Fruit fly (Drosophila melanogaster) whole organism, embryonic: ENCODE data around the gene Dap160.
A peak's percentile ranks its signal among the peaks of the same experiment; 100 is the strongest.

Source experiments
- Aef1 ChIP-seq: fragments of 200-800 bp; sonication (Bioruptor generic); IDR thresholded peaks from 3 replicates; pipeline ENCODE4 v1.3.6; 2022; ENCODE audit warnings: missing biosample characterization, missing genetic modification characterization
- Bgb ChIP-seq: fragments of 200-800 bp; sonication (Bioruptor generic); IDR thresholded peaks from 2 replicates; pipeline ENCODE4 v1.3.6; 2022; ENCODE audit warnings: missing biosample characterization, missing genetic modification characterization; ENCODE audit not compliant: partially characterized antibody
- CG10431 ChIP-seq: fragments of 200-800 bp; sonication (Bioruptor generic); optimal IDR thresholded peaks from 3 replicates; lab custom pipeline; 2018; ENCODE audit warnings: missing biosample characterization, mild to moderate bottlenecking, missing genetic modification characterization
- CG12104 ChIP-seq: fragments of 200-800 bp; sonication (Bioruptor generic); optimal IDR thresholded peaks from 3 replicates; lab custom pipeline; 2016; ENCODE audit warnings: missing biosample characterization, missing genetic modification characterization
- CG12391 ChIP-seq: fragments of 200-800 bp; sonication (Bioruptor generic); optimal IDR thresholded peaks from 3 replicates; lab custom pipeline; 2018; ENCODE audit warnings: missing biosample characterization, mild to moderate bottlenecking, missing genetic modification characterization, moderate library complexity
- CG12659 ChIP-seq: fragments of 200-800 bp; sonication (Bioruptor generic); optimal IDR thresholded peaks from 3 replicates; lab custom pipeline; 2017; ENCODE audit warnings: mild to moderate bottlenecking, missing biosample characterization, missing genetic modification reagents, missing genetic modification characterization
- CG14965 ChIP-seq: fragments of 200-800 bp; sonication (Bioruptor generic); optimal IDR thresholded peaks from 2 replicates; lab custom pipeline; 2016; ENCODE audit warnings: missing biosample characterization, missing genetic modification characterization, borderline replicate concordance
- CG15514 ChIP-seq: fragments of 200-800 bp; sonication (Bioruptor generic); optimal IDR thresholded peaks from 3 replicates; lab custom pipeline; 2017; ENCODE audit warnings: missing biosample characterization, missing genetic modification characterization, mild to moderate bottlenecking, moderate library complexity, missing genetic modification reagents
- CG1603 ChIP-seq: fragments of 200-800 bp; sonication (Bioruptor generic); optimal IDR thresholded peaks from 2 replicates; lab custom pipeline; 2019; ENCODE audit warnings: missing biosample characterization, mild to moderate bottlenecking, missing genetic modification characterization, moderate library complexity
- CG18262 ChIP-seq: fragments of 200-800 bp; optimal IDR thresholded peaks from 3 replicates; lab custom pipeline; 2019; ENCODE audit warnings: missing biosample characterization, mild to moderate bottlenecking, missing genetic modification characterization, moderate library complexity
- CG2120 ChIP-seq: fragments of 200-800 bp; sonication (Bioruptor generic); optimal IDR thresholded peaks from 3 replicates; lab custom pipeline; 2016; ENCODE audit warnings: missing biosample characterization, missing genetic modification characterization
- CG3065 ChIP-seq: fragments of 200-800 bp; sonication (Bioruptor generic); optimal IDR thresholded peaks from 2 replicates; lab custom pipeline; 2016; ENCODE audit warnings: missing biosample characterization, missing genetic modification characterization
- CG34422 ChIP-seq: fragments of 200-800 bp; sonication (Bioruptor generic); IDR thresholded peaks from 3 replicates; pipeline ENCODE4 v1.3.6; 2022; ENCODE audit warnings: missing biosample characterization, missing genetic modification characterization
- CG3847 ChIP-seq: fragments of 200-800 bp; sonication (Bioruptor generic); IDR thresholded peaks from 2 replicates; pipeline ENCODE4 v1.3.6; 2022; ENCODE audit warnings: missing biosample characterization, missing genetic modification characterization
- CG5953 ChIP-seq: fragments of 200-800 bp; sonication (Bioruptor generic); IDR thresholded peaks from 2 replicates; pipeline ENCODE4 v1.3.6; 2022; ENCODE audit warnings: missing biosample characterization, missing genetic modification characterization
- CG6272 ChIP-seq: fragments of 200-800 bp; sonication (Bioruptor generic); IDR thresholded peaks from 2 replicates; pipeline ENCODE4 v1.3.6; 2022; ENCODE audit warnings: missing biosample characterization, missing genetic modification characterization
- CG7928 ChIP-seq: fragments of 200-800 bp; sonication (Bioruptor generic); optimal IDR thresholded peaks from 2 replicates; lab custom pipeline; 2017; ENCODE audit warnings: missing biosample characterization, mild to moderate bottlenecking, missing genetic modification characterization
- CG7963 ChIP-seq: fragments of 200-800 bp; sonication (Bioruptor generic); IDR thresholded peaks from 3 replicates; pipeline ENCODE4 v1.3.6; 2022; ENCODE audit warnings: missing biosample characterization, missing genetic modification characterization; ENCODE audit not compliant: partially characterized antibody
- CG8281 ChIP-seq: fragments of 200-800 bp; sonication (Bioruptor generic); optimal IDR thresholded peaks from 2 replicates; lab custom pipeline; 2018; ENCODE audit warnings: missing biosample characterization, mild to moderate bottlenecking, missing genetic modification characterization, moderate library complexity
- CG8924 ChIP-seq: fragments of 200-800 bp; optimal IDR thresholded peaks from 3 replicates; lab custom pipeline; 2019; ENCODE audit warnings: missing biosample characterization, mild to moderate bottlenecking, missing genetic modification characterization, moderate library complexity
- Camta ChIP-seq: fragments of 200-800 bp; sonication (Bioruptor generic); optimal IDR thresholded peaks from 2 replicates; lab custom pipeline; 2016; ENCODE audit warnings: missing biosample characterization, missing genetic modification characterization
- Dref ChIP-seq: fragments of 200-800 bp; sonication (Bioruptor generic); IDR thresholded peaks from 2 replicates; pipeline ENCODE4 v1.3.6; 2022; ENCODE audit warnings: missing biosample characterization, missing genetic modification characterization
- E2f2 ChIP-seq: fragments of 200-800 bp; sonication (Bioruptor generic); IDR thresholded peaks from 2 replicates; pipeline ENCODE4 v1.3.6; 2022; ENCODE audit warnings: missing biosample characterization, missing genetic modification characterization
- Ets65A ChIP-seq: fragments of 200-800 bp; sonication (Bioruptor generic); peaks from one replicate; lab custom pipeline; 2016; ENCODE audit warnings: missing biosample characterization, missing genetic modification characterization
- Gsc ChIP-seq: fragments of 200-800 bp; sonication (Bioruptor generic); IDR thresholded peaks from 2 replicates; pipeline ENCODE4 v1.3.6; 2022; ENCODE audit warnings: missing biosample characterization, missing genetic modification characterization
- HLH54F ChIP-seq: fragments of 200-800 bp; sonication (Bioruptor generic); optimal IDR thresholded peaks from 3 replicates; lab custom pipeline; 2016; ENCODE audit warnings: missing biosample characterization, missing genetic modification characterization
- Hey ChIP-seq: fragments of 200-800 bp; sonication (Bioruptor generic); optimal IDR thresholded peaks from 3 replicates; lab custom pipeline; 2018; ENCODE audit warnings: missing biosample characterization, mild to moderate bottlenecking, missing genetic modification characterization
- Hmx ChIP-seq: fragments of 200-800 bp; sonication (Bioruptor generic); optimal IDR thresholded peaks from 2 replicates; lab custom pipeline; 2016; ENCODE audit warnings: missing biosample characterization, missing genetic modification characterization
- PHDP ChIP-seq: fragments of 200-800 bp; sonication (Bioruptor generic); optimal IDR thresholded peaks from 3 replicates; lab custom pipeline; 2018; ENCODE audit warnings: missing biosample characterization, mild to moderate bottlenecking, missing genetic modification characterization, moderate library complexity
- Xbp1 ChIP-seq: fragments of 200-800 bp; sonication (Bioruptor generic); optimal IDR thresholded peaks from 3 replicates; lab custom pipeline; 2016; ENCODE audit warnings: missing biosample characterization, mild to moderate bottlenecking, missing genetic modification characterization
- amos ChIP-seq: fragments of 200-800 bp; sonication (Bioruptor generic); IDR thresholded peaks from 2 replicates; pipeline ENCODE4 v1.3.6; 2022; ENCODE audit warnings: missing biosample characterization, missing genetic modification characterization; ENCODE audit not compliant: partially characterized antibody
- bcd ChIP-seq: fragments of 200-800 bp; sonication (Bioruptor generic); optimal IDR thresholded peaks from 2 replicates; lab custom pipeline; 2017; ENCODE audit warnings: missing biosample characterization, mild to moderate bottlenecking, missing genetic modification characterization
- disco-r ChIP-seq: fragments of 200-800 bp; sonication (Bioruptor generic); optimal IDR thresholded peaks from 2 replicates; lab custom pipeline; 2016; ENCODE audit warnings: missing biosample characterization, missing genetic modification characterization
- hkb ChIP-seq, 2 experiments: fragments of 200-800 bp in 1 of 2; fragments of >200 bp in 1 of 2; sonication (Bioruptor generic) in 1 of 2; IDR thresholded peaks in 1 of 2; optimal IDR thresholded peaks in 1 of 2; 2 replicates each; pipeline versions ENCODE4 v1.3.6 to Lab custom; 2017 to 2022; ENCODE audit warnings: missing biosample characterization in 1 of 2, missing genetic modification characterization in 1 of 2
- lmd ChIP-seq: fragments of 200-800 bp; sonication (Bioruptor generic); IDR thresholded peaks from 2 replicates; pipeline ENCODE4 v1.3.6; 2022; ENCODE audit warnings: missing biosample characterization, missing genetic modification characterization
- nerfin-1 ChIP-seq: fragments of 200-800 bp; sonication (Bioruptor generic); optimal IDR thresholded peaks from 3 replicates; lab custom pipeline; 2019; ENCODE audit warnings: missing biosample characterization, mild to moderate bottlenecking, missing genetic modification characterization, moderate library complexity
- nom ChIP-seq: fragments of 200-800 bp; sonication (Bioruptor generic); optimal IDR thresholded peaks from 2 replicates; lab custom pipeline; 2017; ENCODE audit warnings: missing biosample characterization, missing genetic modification characterization, mild to moderate bottlenecking, moderate library complexity, missing genetic modification reagents
- pb ChIP-seq: fragments of 200-800 bp; sonication (Bioruptor generic); optimal IDR thresholded peaks from 3 replicates; lab custom pipeline; 2016; ENCODE audit warnings: missing biosample characterization, missing genetic modification characterization
- phol ChIP-seq: fragments of 200-800 bp; sonication (Bioruptor generic); optimal IDR thresholded peaks from 3 replicates; lab custom pipeline; 2018; ENCODE audit warnings: missing biosample characterization, mild to moderate bottlenecking, missing genetic modification characterization, moderate library complexity
- prd ChIP-seq, 3 experiments: fragments of >200 bp in 2 of 3; fragments of 200-800 bp in 1 of 3; sonication (Bioruptor generic) in 1 of 3; optimal IDR thresholded peaks in 2 of 3; IDR thresholded peaks in 1 of 3; 2 replicates in 2 of 3; 3 replicates in 1 of 3; pipeline versions ENCODE4 v1.3.6 to Lab custom; 2017 to 2022; ENCODE audit warnings: missing biosample characterization in 1 of 3, missing genetic modification characterization in 1 of 3
- pros ChIP-seq: fragments of 200-800 bp; sonication (Bioruptor generic); optimal IDR thresholded peaks from 3 replicates; lab custom pipeline; 2019; ENCODE audit warnings: missing biosample characterization, mild to moderate bottlenecking, missing genetic modification characterization, moderate library complexity
- pzg ChIP-seq: fragments of 200-800 bp; sonication (Bioruptor generic); optimal IDR thresholded peaks from 3 replicates; lab custom pipeline; 2018; ENCODE audit warnings: missing biosample characterization, mild to moderate bottlenecking, missing genetic modification characterization, moderate library complexity
- rib ChIP-seq: fragments of 200-800 bp; sonication (Bioruptor generic); IDR thresholded peaks from 2 replicates; pipeline ENCODE4 v1.3.6; 2022; ENCODE audit warnings: missing biosample characterization, missing genetic modification characterization
- run ChIP-seq: fragments of 200-800 bp; sonication (Bioruptor generic); optimal IDR thresholded peaks from 3 replicates; lab custom pipeline; 2018; ENCODE audit warnings: missing biosample characterization, mild to moderate bottlenecking, missing genetic modification characterization
- schlank ChIP-seq: fragments of 200-800 bp; sonication (Bioruptor generic); optimal IDR thresholded peaks from 2 replicates; lab custom pipeline; 2018; ENCODE audit warnings: missing biosample characterization, mild to moderate bottlenecking, missing genetic modification characterization
- scrt ChIP-seq: fragments of 200-800 bp; sonication (Bioruptor generic); optimal IDR thresholded peaks from 2 replicates; lab custom pipeline; 2018; ENCODE audit warnings: missing biosample characterization, mild to moderate bottlenecking, missing genetic modification characterization, moderate library complexity
- slbo ChIP-seq: fragments of 200-800 bp; sonication (Bioruptor generic); IDR thresholded peaks from 2 replicates; pipeline ENCODE4 v1.3.6; 2022; ENCODE audit warnings: missing biosample characterization, missing genetic modification characterization
- trem ChIP-seq: fragments of 200-800 bp; optimal IDR thresholded peaks from 3 replicates; lab custom pipeline; 2019; ENCODE audit warnings: missing biosample characterization, mild to moderate bottlenecking, missing genetic modification characterization, moderate library complexity
- zf30C ChIP-seq: fragments of 200-800 bp; sonication (Bioruptor generic); optimal IDR thresholded peaks from 3 replicates; lab custom pipeline; 2018; ENCODE audit warnings: missing biosample characterization, mild to moderate bottlenecking, missing genetic modification characterization

Dap160 gene

DNA sequence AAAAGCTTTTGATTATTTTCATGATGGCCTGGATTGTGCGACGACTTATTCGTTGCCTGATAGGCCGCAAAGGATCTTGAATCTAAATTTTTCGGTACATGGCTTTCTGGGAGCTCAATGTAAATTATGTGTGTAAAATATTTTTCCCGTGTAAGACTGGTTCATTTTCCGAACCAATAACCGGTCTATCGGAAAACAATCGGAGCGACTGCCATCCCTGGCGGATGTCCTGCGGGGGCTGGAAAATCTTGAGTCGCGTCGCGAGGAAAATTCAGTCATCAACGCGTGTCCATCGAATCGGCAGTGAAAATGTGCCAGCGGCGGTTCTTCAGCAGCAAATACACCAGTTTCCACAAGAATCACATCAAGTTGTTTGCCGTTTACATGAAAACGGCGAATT, 37.8 kb downstream of the Dap160 start, which contains the start of the genes CG46307 and Nhe2:
CG46307 (plus strand) TSS at position 243 of the 400 bp plus-strand sequence.
Nhe2 (plus strand) TSS at position 243 of the 400 bp plus-strand sequence.
- no peak for TF ChIP-seq CG14965 (GFP tag; lab: Kevin White, UChicago)
- peak; percentile 22 for TF ChIP-seq CG12659 (GFP tag; lab: Kevin White, UChicago)
- TF ChIP-seq Dref (GFP tag; lab: Robert Waterston, UW), result 0 out of 2 replicates have a peak, but pooled peaks have one; percentile 57
- TF ChIP-seq rib, result no peak
- no peak for TF ChIP-seq Gsc
- TF ChIP-seq CG18262 (tag; lab: Kevin White, UChicago), result peak; percentile 0
- 0 out of 3 replicates have a peak, but pooled peaks have one; percentile 17 for TF ChIP-seq CG7963
- peak; percentile 10 for TF ChIP-seq phol (tag; lab: Kevin White, UChicago)
- no peak for TF ChIP-seq CG5953
- 0 out of 3 replicates have a peak, but pooled peaks have one; percentile 51 for TF ChIP-seq CG34422 (GFP tag; lab: Robert Waterston, UW)
- TF ChIP-seq disco-r (GFP tag; lab: Kevin White, UChicago), result no peak
- TF ChIP-seq CG12391 (tag; lab: Kevin White, UChicago), result no peak
- TF ChIP-seq scrt, result peak; percentile 5
- TF ChIP-seq pb (GFP tag; lab: Kevin White, UChicago), result no peak
- TF ChIP-seq amos (GFP tag; lab: Robert Waterston, UW), result peak; percentile 38; the same call in 1 of the 2 replicates
- TF ChIP-seq PHDP (tag; lab: Kevin White, UChicago), result no peak
- TF ChIP-seq lmd (GFP tag; lab: Robert Waterston, UW), result no peak
- TF ChIP-seq bcd (GFP tag; lab: Kevin White, UChicago), result no peak
- TF ChIP-seq pzg (GFP tag; lab: Kevin White, UChicago), result peak; percentile 43
- no peak for TF ChIP-seq CG3065 (GFP tag; lab: Kevin White, UChicago)
- peak; percentile 5 for TF ChIP-seq nerfin-1 (tag; lab: Kevin White, UChicago)
- TF ChIP-seq Bgb (GFP tag; lab: Robert Waterston, UW), result peak; percentile 31; the same call in 1 of the 2 replicates
- TF ChIP-seq Camta (GFP tag; lab: Kevin White, UChicago), result no peak
- peak; percentile 21 for TF ChIP-seq CG2120 (GFP tag; lab: Kevin White, UChicago)
- peak; percentile 78 for TF ChIP-seq Ets65A (GFP tag; lab: Kevin White, UChicago)
- TF ChIP-seq CG1603 (tag; lab: Kevin White, UChicago), result peak; percentile 35
- TF ChIP-seq CG15514, result peak; percentile 98
- TF ChIP-seq Aef1, result no peak
- TF ChIP-seq Xbp1, result peak; percentile 4
- TF ChIP-seq hkb (optimal IDR thresholded peaks at IDR 0.05; lab: Kevin White, UChicago), result no peak
- TF ChIP-seq hkb (GFP tag; IDR thresholded peaks at IDR 0.05; lab: Robert Waterston, UW), result no peak
- no peak for TF ChIP-seq CG6272 (GFP tag; lab: Robert Waterston, UW)
- TF ChIP-seq nom, result no peak
- no peak for TF ChIP-seq Hey
- TF ChIP-seq CG8281 (tag; lab: Kevin White, UChicago), result no peak
- no peak for TF ChIP-seq CG12104
- TF ChIP-seq HLH54F, result no peak
- no peak for TF ChIP-seq schlank (tag; lab: Kevin White, UChicago)
- peak; percentile 52 for TF ChIP-seq trem (tag; lab: Kevin White, UChicago)
- peak; percentile 8; the same call in 1 of the 2 replicates for TF ChIP-seq E2f2 (GFP tag; lab: Robert Waterston, UW)
- TF ChIP-seq CG10431 (GFP tag; lab: Kevin White, UChicago), result no peak
- no peak for TF ChIP-seq prd (optimal IDR thresholded peaks at IDR 0.05; lab: Kevin White, UChicago)
- 0 out of 3 replicates have a peak, but pooled peaks have one; percentile 32 for TF ChIP-seq prd (GFP tag; IDR thresholded peaks at IDR 0.05; lab: Robert Waterston, UW)
- TF ChIP-seq run, result no peak
- peak; percentile 83 for TF ChIP-seq CG7928 (GFP tag; lab: Kevin White, UChicago)
- TF ChIP-seq CG8924 (tag; lab: Kevin White, UChicago), result peak; percentile 11
- 0 out of 2 replicates have a peak, but pooled peaks have one; percentile 16 for TF ChIP-seq slbo (GFP tag; lab: Robert Waterston, UW)
- TF ChIP-seq pros (GFP tag; lab: Kevin White, UChicago), result peak; percentile 59
- peak; percentile 90 for TF ChIP-seq zf30C
- TF ChIP-seq Hmx (GFP tag; lab: Kevin White, UChicago), result no peak
- no peak for TF ChIP-seq CG3847 (GFP tag; lab: Robert Waterston, UW)
